Worm (Caenorhabditis elegans) whole organism, L3 larva: ENCODE results near the gene sdz-10.

Experiments
- R02D3.7 ChIP-seq: fragments of 150-350 bp; optimal IDR thresholded peaks from 2 replicates; lab custom pipeline; 2014; ENCODE audit warnings: missing biosample characterization, missing genetic modification characterization
- ama-1 ChIP-seq: fragments of 150-350 bp; optimal IDR thresholded peaks from 2 replicates; lab custom pipeline; 2018
- ceh-16 ChIP-seq: sonication (generic microtip); optimal IDR thresholded peaks from 2 replicates; lab custom pipeline; 2017; ENCODE audit warnings: missing biosample characterization, missing genetic modification characterization
- ceh-82 ChIP-seq: fragments of 150-350 bp; optimal IDR thresholded peaks from 2 replicates; lab custom pipeline; 2014; ENCODE audit warnings: missing biosample characterization, missing genetic modification characterization
- ceh-9 ChIP-seq: sonication (generic microtip); optimal IDR thresholded peaks from 2 replicates; lab custom pipeline; 2018; ENCODE audit warnings: missing biosample characterization, missing genetic modification characterization
- daf-12 ChIP-seq: fragments of 150-350 bp; optimal IDR thresholded peaks from 2 replicates; lab custom pipeline; 2014; ENCODE audit warnings: missing biosample characterization, missing genetic modification reagents, missing genetic modification characterization
- egl-27 ChIP-seq: sonication (generic microtip); optimal IDR thresholded peaks from 4 replicates; lab custom pipeline; 2017; ENCODE audit warnings: missing biosample characterization, missing genetic modification reagents, missing genetic modification characterization
- elt-1 ChIP-seq: fragments of 150-350 bp; optimal IDR thresholded peaks from 2 replicates; lab custom pipeline; 2014; ENCODE audit warnings: missing biosample characterization, missing genetic modification characterization
- elt-2 ChIP-seq: sonication (generic microtip); optimal IDR thresholded peaks from 2 replicates; lab custom pipeline; 2016; ENCODE audit warnings: missing genetic modification reagents, mild to moderate bottlenecking, missing genetic modification characterization, missing compliant biosample characterization
- elt-3 ChIP-seq, 3 experiments: fragments of 150-350 bp in 1 of 3; sonication (generic microtip) in 2 of 3; optimal IDR thresholded peaks; 2 replicates in 2 of 3; 4 replicates in 1 of 3; lab custom pipeline; 2014 to 2017; ENCODE audit warnings: missing biosample characterization in 3 of 3, missing genetic modification characterization in 3 of 3
- eor-1 ChIP-seq, 2 experiments: fragments of 150-350 bp; optimal IDR thresholded peaks; 2 replicates each; lab custom pipeline; 2014 to 2018; ENCODE audit warnings: missing biosample characterization in 2 of 2, missing genetic modification characterization in 2 of 2
- fkh-10 ChIP-seq: sonication (generic microtip); optimal IDR thresholded peaks from 2 replicates; lab custom pipeline; 2017; ENCODE audit warnings: missing biosample characterization, missing genetic modification reagents, missing genetic modification characterization
- fos-1 ChIP-seq: fragments of 150-350 bp; optimal IDR thresholded peaks from 2 replicates; lab custom pipeline; 2014; ENCODE audit warnings: missing biosample characterization, missing genetic modification characterization
- jun-1 ChIP-seq: fragments of 150-350 bp; optimal IDR thresholded peaks from 2 replicates; lab custom pipeline; 2014; ENCODE audit warnings: missing biosample characterization, missing genetic modification reagents, missing genetic modification characterization
- lin-15B ChIP-seq: fragments of 150-350 bp; optimal IDR thresholded peaks from 2 replicates; lab custom pipeline; 2014; ENCODE audit warnings: missing biosample characterization, missing genetic modification characterization
- lin-39 ChIP-seq: fragments of 150-350 bp; optimal IDR thresholded peaks from 2 replicates; lab custom pipeline; 2018; ENCODE audit warnings: missing biosample characterization, missing genetic modification reagents, missing genetic modification characterization
- mdl-1 ChIP-seq: fragments of 150-350 bp; optimal IDR thresholded peaks from 2 replicates; lab custom pipeline; 2014; ENCODE audit warnings: missing biosample characterization, missing genetic modification characterization
- mml-1 ChIP-seq: fragments of 150-350 bp; sonication (generic microtip); optimal IDR thresholded peaks from 3 replicates; lab custom pipeline; 2014; ENCODE audit warnings: missing biosample characterization, missing genetic modification characterization
- nhr-12 ChIP-seq: fragments of 150-350 bp; optimal IDR thresholded peaks from 2 replicates; lab custom pipeline; 2014; ENCODE audit warnings: missing biosample characterization, missing genetic modification characterization
- nhr-23 ChIP-seq: fragments of 150-350 bp; optimal IDR thresholded peaks from 2 replicates; lab custom pipeline; 2014; ENCODE audit warnings: missing biosample characterization, missing genetic modification reagents, missing genetic modification characterization
- nhr-237 ChIP-seq: fragments of 150-350 bp; optimal IDR thresholded peaks from 2 replicates; lab custom pipeline; 2014; ENCODE audit warnings: missing biosample characterization, missing genetic modification characterization
- nhr-25 ChIP-seq: sonication (generic microtip); optimal IDR thresholded peaks from 2 replicates; lab custom pipeline; 2017; ENCODE audit warnings: missing biosample characterization, missing genetic modification characterization
- nhr-28 ChIP-seq: fragments of 150-350 bp; optimal IDR thresholded peaks from 2 replicates; lab custom pipeline; 2014; ENCODE audit warnings: missing biosample characterization, missing genetic modification characterization
- nhr-43 ChIP-seq: sonication (generic microtip); optimal IDR thresholded peaks from 2 replicates; lab custom pipeline; 2016; ENCODE audit warnings: mild to moderate bottlenecking, missing genetic modification characterization, missing compliant biosample characterization; ENCODE audit not compliant: poor library complexity, severe bottlenecking
- nhr-67 ChIP-seq: fragments of 150-350 bp; optimal IDR thresholded peaks from 2 replicates; lab custom pipeline; 2014; ENCODE audit warnings: missing biosample characterization, missing genetic modification characterization
- nhr-77 ChIP-seq: fragments of 150-350 bp; optimal IDR thresholded peaks from 2 replicates; lab custom pipeline; 2014; ENCODE audit warnings: missing biosample characterization, missing genetic modification characterization
- pha-4 ChIP-seq: fragments of 150-350 bp; optimal IDR thresholded peaks from 2 replicates; lab custom pipeline; 2014; ENCODE audit warnings: missing biosample characterization, missing genetic modification reagents, missing genetic modification characterization
- pqm-1 ChIP-seq: fragments of 150-350 bp; optimal IDR thresholded peaks from 2 replicates; lab custom pipeline; 2017; ENCODE audit warnings: missing biosample characterization, missing genetic modification characterization, inconsistent platforms
- skn-1 ChIP-seq: fragments of 150-350 bp; optimal IDR thresholded peaks from 2 replicates; lab custom pipeline; 2014; ENCODE audit warnings: missing biosample characterization, missing genetic modification characterization
- snpc-4 ChIP-seq: fragments of 150-350 bp; optimal IDR thresholded peaks from 2 replicates; lab custom pipeline; 2014; ENCODE audit warnings: missing biosample characterization, missing genetic modification characterization
- tbx-2 ChIP-seq: sonication (generic microtip); optimal IDR thresholded peaks from 2 replicates; lab custom pipeline; 2016; ENCODE audit warnings: mild to moderate bottlenecking, missing genetic modification characterization, missing compliant biosample characterization
- unc-39 ChIP-seq: sonication (generic microtip); optimal IDR thresholded peaks from 4 replicates; lab custom pipeline; 2017; ENCODE audit warnings: missing biosample characterization, missing genetic modification characterization
- unc-62 ChIP-seq: fragments of 150-350 bp; sonication (generic microtip); optimal IDR thresholded peaks from 4 replicates; lab custom pipeline; 2014; ENCODE audit warnings: missing biosample characterization, missing genetic modification reagents, missing genetic modification characterization
- zag-1 ChIP-seq: fragments of 150-350 bp; optimal IDR thresholded peaks from 2 replicates; lab custom pipeline; 2014; ENCODE audit warnings: missing biosample characterization, missing genetic modification characterization
- ztf-11 ChIP-seq: fragments of 150-350 bp; optimal IDR thresholded peaks from 2 replicates; lab custom pipeline; 2014; ENCODE audit warnings: missing biosample characterization, missing genetic modification characterization
- ztf-4 ChIP-seq: fragments of 150-350 bp; optimal IDR thresholded peaks from 2 replicates; lab custom pipeline; 2014; ENCODE audit warnings: missing biosample characterization, missing genetic modification characterization

sdz-10 gene

ce11 chrII:2736938-2737337 is 35.1 kb downstream of the sdz-10 start:
- TF ChIP-seq ztf-11 (tag; lab: Kevin White, UChicago) = no peak
- TF ChIP-seq unc-39 (tag; lab: Kevin White, UChicago) = no peak
- TF ChIP-seq skn-1 (tag; lab: Kevin White, UChicago) = no peak
- no peak for TF ChIP-seq nhr-23 (tag; lab: Kevin White, UChicago)
- no peak for TF ChIP-seq zag-1 (tag; lab: Kevin White, UChicago)
- no peak for TF ChIP-seq R02D3.7 (tag; lab: Kevin White, UChicago)
- no peak for TF ChIP-seq nhr-43 (tag; lab: Kevin White, UChicago)
- TF ChIP-seq ama-1 = no peak
- no peak for TF ChIP-seq daf-12 (tag; lab: Kevin White, UChicago)
- TF ChIP-seq lin-15B (tag; lab: Kevin White, UChicago) = no peak
- TF ChIP-seq egl-27 = no peak
- no peak for TF ChIP-seq eor-1 (tag; optimal IDR thresholded peaks at IDR 0.05; lab: Kevin White, UChicago)

- TF ChIP-seq fkh-10 (no peak), ceh-16 (tag; lab: Kevin White, UChicago) (no peak), R02D3.7 (tag; lab: Kevin White, UChicago) (no peak), ceh-82 (tag; lab: Kevin White, UChicago) (no peak), skn-1 (tag; lab: Kevin White, UChicago) (no peak), elt-1 (no peak), lin-15B (tag; lab: Kevin White, UChicago) (no peak), ztf-11 (tag; lab: Kevin White, UChicago) (no peak), nhr-25 (no peak), elt-3 (tag; optimal IDR thresholded peaks at IDR 0.05; lab: Kevin White, UChicago) (no peak), fos-1 (no peak), nhr-12 (tag; lab: Kevin White, UChicago) (no peak), pqm-1 (tag; lab: Kevin White, UChicago) (no peak), ztf-4 (tag; lab: Kevin White, UChicago) (no peak), nhr-67 (no peak), ceh-9 (tag; lab: Kevin White, UChicago) (no peak), unc-62 (GFP tag; lab: Kevin White, UChicago) (no peak), tbx-2 (no peak), daf-12 (tag; lab: Kevin White, UChicago) (no peak)
Observed at ce11 chrII:2736156-2736728, 35.8 kb downstream of the sdz-10 start, which contains the start of gene T05A8.8. Gene T05A8.8 (plus strand): TSS chrII:2736678.

ce11 chrII:2735644-2736043 is 36.4 kb downstream of the sdz-10 start:
- TF ChIP-seq egl-27 = no peak

- TF ChIP-seq mdl-1 (tag; lab: Kevin White, UChicago) (no peak), unc-39 (tag; lab: Kevin White, UChicago) (no peak), lin-39 (tag; lab: Kevin White, UChicago) (no peak), egl-27 (no peak), nhr-28 (tag; lab: Kevin White, UChicago) (no peak), nhr-237 (tag; lab: Kevin White, UChicago) (no peak), nhr-43 (tag; lab: Kevin White, UChicago) (no peak), pha-4 (no peak), ztf-11 (tag; lab: Kevin White, UChicago) (no peak), skn-1 (tag; lab: Kevin White, UChicago) (no peak), snpc-4 (tag; lab: Kevin White, UChicago) (no peak), nhr-23 (tag; lab: Kevin White, UChicago) (no peak), fkh-10 (no peak), elt-2 (tag; lab: Kevin White, UChicago) (no peak), jun-1 (tag; lab: Kevin White, UChicago) (no peak), nhr-77 (tag; lab: Kevin White, UChicago) (no peak), mml-1 (no peak), ceh-16 (tag; lab: Kevin White, UChicago) (no peak)
Observed at ce11 chrII:2735192-2735591, 36.9 kb downstream of the sdz-10 start, which contains the start of gene wdr-31. Gene wdr-31 (minus strand): TSS chrII:2735292.
